Worm (Caenorhabditis elegans) whole organism, L2 larva: Measurements from ENCODE around the gene txt-18.

Experiments used
- C34F6.9 ChIP-seq: fragments of 150-350 bp; optimal IDR thresholded peaks from 2 replicates; lab custom pipeline; 2014; ENCODE audit warnings: missing biosample characterization, missing genetic modification characterization
- R02D3.7 ChIP-seq: fragments of 150-350 bp; optimal IDR thresholded peaks from 2 replicates; lab custom pipeline; 2014; ENCODE audit warnings: missing biosample characterization, missing genetic modification characterization
- ZK546.5 ChIP-seq: sonication (generic microtip); optimal IDR thresholded peaks from 2 replicates; lab custom pipeline; 2017; ENCODE audit warnings: missing biosample characterization, missing genetic modification characterization
- alr-1 ChIP-seq: fragments of 150-350 bp; optimal IDR thresholded peaks from 2 replicates; lab custom pipeline; 2014; ENCODE audit warnings: missing biosample characterization, missing genetic modification characterization
- aly-2 ChIP-seq: fragments of 150-350 bp; optimal IDR thresholded peaks from 2 replicates; lab custom pipeline; 2014; ENCODE audit warnings: missing biosample characterization, missing genetic modification characterization
- ama-1 ChIP-seq: fragments of 150-350 bp; optimal IDR thresholded peaks from 2 replicates; lab custom pipeline; 2018; ENCODE audit warnings: inconsistent platforms
- blmp-1 ChIP-seq: sonication (generic microtip); optimal IDR thresholded peaks from 2 replicates; lab custom pipeline; 2017; ENCODE audit warnings: missing genetic modification characterization, mild to moderate bottlenecking, missing compliant biosample characterization, antibody characterized with exemption, moderate library complexity; ENCODE audit not compliant: insufficient read depth
- ceh-16 ChIP-seq: fragments of 150-350 bp; optimal IDR thresholded peaks from 2 replicates; lab custom pipeline; 2014; ENCODE audit warnings: missing biosample characterization, missing genetic modification characterization
- ceh-82 ChIP-seq: fragments of 150-350 bp; optimal IDR thresholded peaks from 2 replicates; lab custom pipeline; 2014; ENCODE audit warnings: missing biosample characterization, missing genetic modification characterization
- crh-2 ChIP-seq: sonication (generic microtip); optimal IDR thresholded peaks from 2 replicates; lab custom pipeline; 2017; ENCODE audit warnings: missing biosample characterization, missing genetic modification characterization
- egl-27 ChIP-seq: sonication (generic microtip); optimal IDR thresholded peaks from 3 replicates; lab custom pipeline; 2017; ENCODE audit warnings: missing biosample characterization, missing genetic modification reagents, missing genetic modification characterization
- elt-1 ChIP-seq: fragments of 150-350 bp; optimal IDR thresholded peaks from 2 replicates; lab custom pipeline; 2014; ENCODE audit warnings: missing biosample characterization, missing genetic modification characterization
- fos-1 ChIP-seq: fragments of 150-350 bp; optimal IDR thresholded peaks from 2 replicates; lab custom pipeline; 2014; ENCODE audit warnings: missing biosample characterization, missing genetic modification characterization
- gmeb-1 ChIP-seq: fragments of 150-350 bp; optimal IDR thresholded peaks from 2 replicates; lab custom pipeline; 2014; ENCODE audit warnings: missing biosample characterization, missing genetic modification characterization
- lin-13 ChIP-seq: fragments of 150-350 bp; optimal IDR thresholded peaks from 2 replicates; lab custom pipeline; 2014; ENCODE audit warnings: missing biosample characterization, missing genetic modification reagents, missing genetic modification characterization
- lin-39 ChIP-seq: fragments of 150-350 bp; optimal IDR thresholded peaks from 2 replicates; lab custom pipeline; 2014; ENCODE audit warnings: missing biosample characterization, missing genetic modification reagents, missing genetic modification characterization
- lsy-2 ChIP-seq, 2 experiments: fragments of 150-350 bp in 1 of 2; sonication (generic microtip) in 1 of 2; optimal IDR thresholded peaks; 2 replicates each; lab custom pipeline; 2014 to 2017; ENCODE audit warnings: missing biosample characterization in 2 of 2, missing genetic modification characterization in 2 of 2
- mab-5 ChIP-seq: fragments of 150-350 bp; optimal IDR thresholded peaks from 2 replicates; lab custom pipeline; 2014; ENCODE audit warnings: missing biosample characterization, missing genetic modification characterization
- nhr-10 ChIP-seq: sonication (generic microtip); optimal IDR thresholded peaks from 2 replicates; lab custom pipeline; 2017; ENCODE audit warnings: missing biosample characterization, missing genetic modification characterization
- nhr-11 ChIP-seq: fragments of 150-350 bp; optimal IDR thresholded peaks from 2 replicates; lab custom pipeline; 2014; ENCODE audit warnings: missing biosample characterization, missing genetic modification characterization
- nhr-12 ChIP-seq: fragments of 150-350 bp; optimal IDR thresholded peaks from 2 replicates; lab custom pipeline; 2014; ENCODE audit warnings: missing biosample characterization, missing genetic modification characterization
- nhr-23 ChIP-seq: fragments of 150-350 bp; optimal IDR thresholded peaks from 2 replicates; lab custom pipeline; 2014; ENCODE audit warnings: missing biosample characterization, missing genetic modification reagents, missing genetic modification characterization
- nhr-6 ChIP-seq: fragments of 150-350 bp; optimal IDR thresholded peaks from 2 replicates; lab custom pipeline; 2014; ENCODE audit warnings: missing biosample characterization, missing genetic modification characterization
- nhr-77 ChIP-seq: fragments of 150-350 bp; optimal IDR thresholded peaks from 2 replicates; lab custom pipeline; 2014; ENCODE audit warnings: missing biosample characterization, missing genetic modification characterization
- sem-4 ChIP-seq: fragments of 150-350 bp; optimal IDR thresholded peaks from 2 replicates; lab custom pipeline; 2014; ENCODE audit warnings: missing biosample characterization, missing genetic modification reagents, missing genetic modification characterization
- skn-1 ChIP-seq: sonication (generic microtip); optimal IDR thresholded peaks from 2 replicates; lab custom pipeline; 2017; ENCODE audit warnings: missing biosample characterization, missing genetic modification characterization
- sma-3 ChIP-seq: sonication (generic microtip); optimal IDR thresholded peaks from 2 replicates; lab custom pipeline; 2016; ENCODE audit warnings: missing genetic modification reagents, missing genetic modification characterization, missing compliant biosample characterization
- sma-9 ChIP-seq, 2 experiments: fragments of 150-350 bp in 1 of 2; sonication (generic microtip) in 1 of 2; optimal IDR thresholded peaks; 2 replicates each; lab custom pipeline; 2014 to 2016; ENCODE audit warnings: missing genetic modification characterization in 2 of 2, mild to moderate bottlenecking in 1 of 2, missing biosample characterization in 1 of 2, missing compliant biosample characterization in 1 of 2, missing genetic modification reagents in 1 of 2, moderate library complexity in 1 of 2
- unc-39 ChIP-seq: fragments of 150-350 bp; optimal IDR thresholded peaks from 2 replicates; lab custom pipeline; 2014; ENCODE audit warnings: missing biosample characterization, missing genetic modification characterization
- unc-55 ChIP-seq: fragments of 150-350 bp; sonication (generic microtip); optimal IDR thresholded peaks from 3 replicates; lab custom pipeline; 2014; ENCODE audit warnings: missing biosample characterization, missing genetic modification reagents, missing genetic modification characterization
- ztf-11 ChIP-seq: sonication (generic microtip); optimal IDR thresholded peaks from 2 replicates; lab custom pipeline; 2017; ENCODE audit warnings: missing biosample characterization, missing genetic modification characterization
- ztf-4 ChIP-seq: fragments of 150-350 bp; optimal IDR thresholded peaks from 2 replicates; lab custom pipeline; 2014; ENCODE audit warnings: missing biosample characterization, missing genetic modification characterization

Gene txt-18

ce11 chrII:6306125-6306524 lies 37.7 kb upstream of the txt-18 start, which contains the start of gene C29F5.8:
C29F5.8 (plus strand) TSS chrII:6306425.
- TF ChIP-seq egl-27 (tag; lab: Kevin White, UChicago), result no peak
- TF ChIP-seq unc-39 (tag; lab: Kevin White, UChicago), result no peak
- no peak for TF ChIP-seq nhr-12 (tag; lab: Kevin White, UChicago)
- no peak for TF ChIP-seq ceh-82 (tag; lab: Kevin White, UChicago)
- TF ChIP-seq elt-1 (tag; lab: Kevin White, UChicago), result no peak
- TF ChIP-seq mab-5 (tag; lab: Kevin White, UChicago), result no peak
- TF ChIP-seq lsy-2 (tag; optimal IDR thresholded peaks at IDR 0.05; lab: Kevin White, UChicago), result no peak
- TF ChIP-seq nhr-10 (tag; lab: Kevin White, UChicago), result no peak
- no peak for TF ChIP-seq skn-1 (tag; lab: Kevin White, UChicago)
- TF ChIP-seq ztf-4 (tag; lab: Kevin White, UChicago), result no peak
- no peak for TF ChIP-seq nhr-23 (tag; lab: Kevin White, UChicago)
- TF ChIP-seq, all 48 proteins: peak for 0

- TF ChIP-seq sem-4 (tag; lab: Kevin White, UChicago), result no peak
- TF ChIP-seq nhr-6, result no peak
- TF ChIP-seq fos-1, result no peak
- no peak for TF ChIP-seq R02D3.7 (tag; lab: Kevin White, UChicago)
- TF ChIP-seq nhr-11, result no peak
- TF ChIP-seq unc-39 (tag; lab: Kevin White, UChicago), result no peak
- TF ChIP-seq aly-2, result no peak
- no peak for TF ChIP-seq nhr-23 (tag; lab: Kevin White, UChicago)
- TF ChIP-seq nhr-77 (tag; lab: Kevin White, UChicago), result no peak
Observed at ce11 chrII:6309198-6309597, 34.7 kb upstream of the txt-18 start, which contains the start of gene glb-10. glb-10 (minus strand) TSS chrII:6309298.

- TF ChIP-seq ztf-11 (tag; lab: Kevin White, UChicago), result no peak
- peak in 1 of 2 experiments; percentile 10 for TF ChIP-seq lsy-2 (tag; optimal IDR thresholded peaks at IDR 0.05; lab: Kevin White, UChicago)
Observed at ce11 chrII:6311459-6311858, 32.4 kb upstream of the txt-18 start.

ce11 chrII:6311888-6312287 lies 32.0 kb upstream of the txt-18 start:
- TF ChIP-seq ztf-11 (tag; lab: Kevin White, UChicago) (no peak), mab-5 (tag; lab: Kevin White, UChicago) (no peak), alr-1 (tag; lab: Kevin White, UChicago) (no peak), sma-9 (GFP tag; optimal IDR thresholded peaks at IDR 0.05; lab: Kevin White, UChicago) (no peak), sma-9 (tag; optimal IDR thresholded peaks at IDR 0.05; lab: Kevin White, UChicago) (no peak), R02D3.7 (tag; lab: Kevin White, UChicago) (no peak), elt-1 (tag; lab: Kevin White, UChicago) (no peak), ama-1 (no peak), lin-39 (tag; lab: Kevin White, UChicago) (no peak), lin-13 (GFP tag; lab: Kevin White, UChicago) (no peak), egl-27 (tag; lab: Kevin White, UChicago) (no peak), sma-3 (no peak), ceh-82 (tag; lab: Kevin White, UChicago) (no peak)

ce11 chrII:6320655-6321388 lies 23.1 kb upstream of the txt-18 start, which contains the start of gene efr-3:
efr-3 (minus strand) TSS chrII:6321159.
- TF ChIP-seq sma-9 (GFP tag; optimal IDR thresholded peaks at IDR 0.05; lab: Kevin White, UChicago), result peak; percentile 16
- no peak for TF ChIP-seq sma-9 (tag; optimal IDR thresholded peaks at IDR 0.05; lab: Kevin White, UChicago)
- peak; percentile 92 for TF ChIP-seq gmeb-1 (tag; lab: Kevin White, UChicago)
- no peak for TF ChIP-seq blmp-1 (tag; lab: Kevin White, UChicago)
- TF ChIP-seq mab-5 (tag; lab: Kevin White, UChicago), result peak; percentile 41
- peak; percentile 78 for TF ChIP-seq C34F6.9 (tag; lab: Kevin White, UChicago)
- no peak for TF ChIP-seq ama-1
- peak; percentile 56 for TF ChIP-seq crh-2 (tag; lab: Kevin White, UChicago)
- no peak for TF ChIP-seq sma-3
- peak; percentile 58 to 79 for TF ChIP-seq lsy-2 (tag; optimal IDR thresholded peaks at IDR 0.05; lab: Kevin White, UChicago)
- no peak for TF ChIP-seq skn-1 (tag; lab: Kevin White, UChicago)
- peak; percentile 46 for TF ChIP-seq lin-13 (GFP tag; lab: Kevin White, UChicago)
- no peak for TF ChIP-seq nhr-12 (tag; lab: Kevin White, UChicago)
- peak; percentile 86 for TF ChIP-seq unc-55 (GFP tag; lab: Kevin White, UChicago)
- TF ChIP-seq ceh-16 (tag; lab: Kevin White, UChicago), result no peak
- TF ChIP-seq ZK546.5 (tag; lab: Kevin White, UChicago), result no peak
- TF ChIP-seq nhr-6, result no peak
- TF ChIP-seq fos-1, result no peak
